Fruit fly (Drosophila melanogaster) whole organism, embryonic: ENCODE data around the gene Tao.

Source experiments
- Antp ChIP-seq: fragments of 200-800 bp; sonication (Bioruptor generic); optimal IDR thresholded peaks from 3 replicates; lab custom pipeline; 2016; ENCODE audit warnings: missing biosample characterization, missing genetic modification characterization
- Blimp-1 ChIP-seq: fragments of 200-800 bp; sonication (Bioruptor generic); optimal IDR thresholded peaks from 3 replicates; lab custom pipeline; 2018; ENCODE audit warnings: missing biosample characterization, missing genetic modification characterization, mild to moderate bottlenecking, moderate library complexity, missing genetic modification reagents
- Bteb2 ChIP-seq: fragments of 200-800 bp; sonication (Bioruptor generic); optimal IDR thresholded peaks from 2 replicates; lab custom pipeline; 2016; ENCODE audit warnings: missing biosample characterization, missing genetic modification characterization
- CG1024 ChIP-seq: fragments of 200-800 bp; sonication (Bioruptor generic); IDR thresholded peaks from 2 replicates; pipeline ENCODE4 v1.3.6; 2022; ENCODE audit warnings: missing biosample characterization, missing genetic modification characterization
- CG10267 ChIP-seq: fragments of 200-800 bp; sonication (Bioruptor generic); optimal IDR thresholded peaks from 2 replicates; lab custom pipeline; 2018; ENCODE audit warnings: missing biosample characterization, mild to moderate bottlenecking, missing genetic modification characterization, moderate library complexity
- CG11504 ChIP-seq: fragments of 200-800 bp; sonication (Bioruptor generic); optimal IDR thresholded peaks from 3 replicates; lab custom pipeline; 2019; ENCODE audit warnings: missing biosample characterization, mild to moderate bottlenecking, missing genetic modification characterization, moderate library complexity
- CG12104 ChIP-seq: fragments of 200-800 bp; sonication (Bioruptor generic); optimal IDR thresholded peaks from 3 replicates; lab custom pipeline; 2016; ENCODE audit warnings: missing biosample characterization, missing genetic modification characterization
- CG12744 ChIP-seq: fragments of 200-800 bp; sonication (Bioruptor generic); optimal IDR thresholded peaks from 2 replicates; lab custom pipeline; 2016; ENCODE audit warnings: missing biosample characterization, missing genetic modification characterization
- CG13287 ChIP-seq: fragments of 200-800 bp; sonication (Bioruptor generic); IDR thresholded peaks from 2 replicates; pipeline ENCODE4 v1.3.6; 2022; ENCODE audit warnings: missing biosample characterization, missing genetic modification characterization; ENCODE audit not compliant: partially characterized antibody
- CG15514 ChIP-seq: fragments of 200-800 bp; sonication (Bioruptor generic); optimal IDR thresholded peaks from 3 replicates; lab custom pipeline; 2017; ENCODE audit warnings: missing biosample characterization, missing genetic modification characterization, mild to moderate bottlenecking, moderate library complexity, missing genetic modification reagents
- CG17802 ChIP-seq: fragments of 200-800 bp; sonication (Bioruptor generic); optimal IDR thresholded peaks from 2 replicates; lab custom pipeline; 2018; ENCODE audit warnings: missing biosample characterization, mild to moderate bottlenecking, missing genetic modification characterization, moderate library complexity
- CG1832 ChIP-seq: fragments of 200-800 bp; sonication (Bioruptor generic); optimal IDR thresholded peaks from 2 replicates; lab custom pipeline; 2017; ENCODE audit warnings: missing biosample characterization, mild to moderate bottlenecking, missing genetic modification characterization, inconsistent platforms
- CG30020 ChIP-seq: fragments of 200-800 bp; optimal IDR thresholded peaks from 2 replicates; lab custom pipeline; 2019; ENCODE audit warnings: missing biosample characterization, mild to moderate bottlenecking, missing genetic modification characterization, moderate library complexity
- CG30403 ChIP-seq: fragments of 200-800 bp; sonication (Bioruptor generic); optimal IDR thresholded peaks from 3 replicates; lab custom pipeline; 2016; ENCODE audit warnings: missing biosample characterization, missing genetic modification characterization
- CG4282 ChIP-seq: fragments of 200-800 bp; sonication (Bioruptor generic); optimal IDR thresholded peaks from 2 replicates; lab custom pipeline; 2016; ENCODE audit warnings: missing biosample characterization, missing genetic modification characterization
- CG6254 ChIP-seq: fragments of 200-800 bp; sonication (Bioruptor generic); optimal IDR thresholded peaks from 3 replicates; lab custom pipeline; 2017; ENCODE audit warnings: mild to moderate bottlenecking, missing biosample characterization, missing genetic modification reagents, missing genetic modification characterization
- CG6272 ChIP-seq: fragments of 200-800 bp; sonication (Bioruptor generic); IDR thresholded peaks from 2 replicates; pipeline ENCODE4 v1.3.6; 2022; ENCODE audit warnings: missing biosample characterization, missing genetic modification characterization
- CG6813 ChIP-seq: fragments of 200-800 bp; sonication (Bioruptor generic); optimal IDR thresholded peaks from 2 replicates; lab custom pipeline; 2017; ENCODE audit warnings: missing biosample characterization, missing genetic modification characterization, mild to moderate bottlenecking, moderate library complexity, missing genetic modification reagents
- CG6854 ChIP-seq: fragments of 200-800 bp; sonication (Bioruptor generic); optimal IDR thresholded peaks from 3 replicates; lab custom pipeline; 2017; ENCODE audit warnings: missing biosample characterization, mild to moderate bottlenecking, missing genetic modification characterization
- CG7357 ChIP-seq: fragments of 200-800 bp; sonication (Bioruptor generic); IDR thresholded peaks from 3 replicates; pipeline ENCODE4 v1.3.6; 2022; ENCODE audit warnings: missing biosample characterization, missing genetic modification characterization
- CG7839 ChIP-seq: fragments of 200-800 bp; sonication (Bioruptor generic); optimal IDR thresholded peaks from 3 replicates; lab custom pipeline; 2018; ENCODE audit warnings: missing biosample characterization, mild to moderate bottlenecking, missing genetic modification characterization, moderate library complexity
- CG7963 ChIP-seq: fragments of 200-800 bp; sonication (Bioruptor generic); IDR thresholded peaks from 3 replicates; pipeline ENCODE4 v1.3.6; 2022; ENCODE audit warnings: missing biosample characterization, missing genetic modification characterization; ENCODE audit not compliant: partially characterized antibody
- CG8478 ChIP-seq: fragments of >200 bp; optimal IDR thresholded peaks from 2 replicates; lab custom pipeline; 2018
- Dip2 ChIP-seq: fragments of 200-800 bp; sonication (Bioruptor generic); IDR thresholded peaks from 2 replicates; pipeline ENCODE4 v1.3.6; 2022; ENCODE audit warnings: missing biosample characterization, missing genetic modification characterization
- Dref ChIP-seq: fragments of 200-800 bp; sonication (Bioruptor generic); IDR thresholded peaks from 2 replicates; pipeline ENCODE4 v1.3.6; 2022; ENCODE audit warnings: missing biosample characterization, missing genetic modification characterization
- HLH54F ChIP-seq: fragments of 200-800 bp; sonication (Bioruptor generic); optimal IDR thresholded peaks from 3 replicates; lab custom pipeline; 2016; ENCODE audit warnings: missing biosample characterization, missing genetic modification characterization
- Lim3 ChIP-seq: fragments of 200-800 bp; sonication (Bioruptor generic); IDR thresholded peaks from 2 replicates; pipeline ENCODE4 v1.3.6; 2022; ENCODE audit warnings: missing biosample characterization, missing genetic modification characterization
- Lpt ChIP-seq: fragments of >200 bp; optimal IDR thresholded peaks from 2 replicates; lab custom pipeline; 2018; ENCODE audit warnings: missing biosample characterization, missing genetic modification characterization
- Max ChIP-seq: fragments of 200-800 bp; sonication (Bioruptor generic); optimal IDR thresholded peaks from 2 replicates; lab custom pipeline; 2016; ENCODE audit warnings: missing biosample characterization, mild to moderate bottlenecking, missing genetic modification characterization
- NC2α ChIP-seq: fragments of 200-800 bp; sonication (Bioruptor generic); optimal IDR thresholded peaks from 2 replicates; lab custom pipeline; 2016; ENCODE audit warnings: missing biosample characterization, missing genetic modification characterization
- Pdp1 ChIP-seq, 2 experiments: fragments of 200-800 bp; sonication (Bioruptor generic); optimal IDR thresholded peaks; 3 replicates each; lab custom pipeline; 2016; ENCODE audit warnings: missing biosample characterization in 2 of 2, missing genetic modification characterization in 2 of 2, mild to moderate bottlenecking in 1 of 2, moderate library complexity in 1 of 2
- Poxn ChIP-seq: fragments of 200-800 bp; sonication (Bioruptor generic); IDR thresholded peaks from 2 replicates; pipeline ENCODE4 v1.3.6; 2022; ENCODE audit warnings: missing biosample characterization, missing genetic modification characterization
- Stat92E ChIP-seq, 3 experiments: fragments of >200 bp in 2 of 3; fragments of 200-800 bp in 1 of 3; sonication (Bioruptor generic) in 1 of 3; optimal IDR thresholded peaks; 2 replicates each; lab custom pipeline; 2017 to 2019; ENCODE audit warnings: missing biosample characterization in 3 of 3, missing genetic modification characterization in 3 of 3, mild to moderate bottlenecking in 1 of 3, moderate library complexity in 1 of 3
- Usf ChIP-seq: fragments of 200-800 bp; sonication (Bioruptor generic); optimal IDR thresholded peaks from 2 replicates; lab custom pipeline; 2017; ENCODE audit warnings: missing genotype, missing biosample characterization, missing genetic modification characterization
- Xrp1 ChIP-seq: fragments of 200-800 bp; sonication (Bioruptor generic); IDR thresholded peaks from 2 replicates; pipeline ENCODE4 v1.3.6; 2022; ENCODE audit warnings: missing biosample characterization, missing genetic modification characterization
- ash1 ChIP-seq: fragments of 200-800 bp; sonication (Bioruptor generic); optimal IDR thresholded peaks from 2 replicates; lab custom pipeline; 2018; ENCODE audit warnings: missing biosample characterization, mild to moderate bottlenecking, missing genetic modification characterization
- cg ChIP-seq: fragments of 200-800 bp; sonication (Bioruptor generic); optimal IDR thresholded peaks from 3 replicates; lab custom pipeline; 2019; ENCODE audit warnings: missing biosample characterization, mild to moderate bottlenecking, missing genetic modification characterization, moderate library complexity
- chinmo ChIP-seq: fragments of 200-800 bp; sonication (Bioruptor generic); IDR thresholded peaks from 4 replicates; pipeline ENCODE4 v1.3.6; 2022; ENCODE audit warnings: missing biosample characterization, missing genetic modification characterization; ENCODE audit not compliant: partially characterized antibody
- crol ChIP-seq: fragments of 200-800 bp; sonication (Bioruptor generic); IDR thresholded peaks from 2 replicates; pipeline ENCODE4 v1.3.6; 2022; ENCODE audit warnings: missing biosample characterization, missing genetic modification characterization
- ems ChIP-seq: fragments of 200-800 bp; sonication (Bioruptor generic); optimal IDR thresholded peaks from 3 replicates; lab custom pipeline; 2016; ENCODE audit warnings: missing biosample characterization, missing genetic modification characterization
- esg ChIP-seq: fragments of 200-800 bp; sonication (Bioruptor generic); conservative IDR thresholded peaks from 2 replicates; pipeline ENCODE4 v1.3.6; 2022; ENCODE audit warnings: missing biosample characterization, missing genetic modification characterization
- ewg ChIP-seq: fragments of 200-800 bp; sonication (Bioruptor generic); optimal IDR thresholded peaks from 3 replicates; lab custom pipeline; 2017; ENCODE audit warnings: mild to moderate bottlenecking, missing biosample characterization, missing genetic modification reagents, missing genetic modification characterization
- fd102C ChIP-seq: fragments of 200-800 bp; sonication (Bioruptor generic); optimal IDR thresholded peaks from 2 replicates; lab custom pipeline; 2018; ENCODE audit warnings: missing biosample characterization, mild to moderate bottlenecking, missing genetic modification characterization, moderate library complexity
- grn ChIP-seq: fragments of 200-800 bp; sonication (Bioruptor generic); optimal IDR thresholded peaks from 3 replicates; lab custom pipeline; 2017; ENCODE audit warnings: missing biosample characterization, missing genetic modification characterization
- gsb ChIP-seq: fragments of 200-800 bp; sonication (Bioruptor generic); IDR thresholded peaks from 2 replicates; pipeline ENCODE4 v1.3.6; 2022; ENCODE audit warnings: missing biosample characterization, missing genetic modification characterization
- jing ChIP-seq: fragments of 200-800 bp; sonication (Bioruptor generic); optimal IDR thresholded peaks from 2 replicates; lab custom pipeline; 2018; ENCODE audit warnings: missing biosample characterization, mild to moderate bottlenecking, missing genetic modification characterization
- jumu ChIP-seq: fragments of 200-800 bp; sonication (Bioruptor generic); optimal IDR thresholded peaks from 3 replicates; lab custom pipeline; 2016; ENCODE audit warnings: missing biosample characterization, missing genetic modification characterization
- psq ChIP-seq: fragments of 200-800 bp; sonication (Bioruptor generic); optimal IDR thresholded peaks from 2 replicates; lab custom pipeline; 2017; ENCODE audit warnings: missing biosample characterization, missing genetic modification characterization
- pum ChIP-seq: fragments of 200-800 bp; sonication (Bioruptor generic); optimal IDR thresholded peaks from 2 replicates; lab custom pipeline; 2016; ENCODE audit warnings: missing biosample characterization, missing genetic modification characterization
- shn ChIP-seq: fragments of 200-800 bp; sonication (Bioruptor generic); optimal IDR thresholded peaks from 3 replicates; lab custom pipeline; 2016; ENCODE audit warnings: missing biosample characterization, missing genetic modification characterization
- tin ChIP-seq: fragments of 200-800 bp; sonication (Bioruptor generic); optimal IDR thresholded peaks from 3 replicates; lab custom pipeline; 2016; ENCODE audit warnings: missing biosample characterization, missing genetic modification characterization
- tx ChIP-seq: fragments of 200-800 bp; sonication (Bioruptor generic); optimal IDR thresholded peaks from 2 replicates; lab custom pipeline; 2016; ENCODE audit warnings: missing biosample characterization, missing genetic modification characterization

The Tao gene

dm6 chrX:19604997-19605396 lies 25.4 kb upstream of the Tao start, which contains the start of gene CG14207 (continued):
- no peak for TF ChIP-seq Blimp-1 (GFP tag; lab: Kevin White, UChicago)
- TF ChIP-seq ewg (GFP tag; lab: Kevin White, UChicago), result peak; percentile 40
- TF ChIP-seq Pdp1 (GFP tag; optimal IDR thresholded peaks at IDR 0.05; lab: Kevin White, UChicago), result peak in 1 of 2 experiments; percentile 6
- TF ChIP-seq gsb (GFP tag; lab: Robert Waterston, UW), result 0 out of 2 replicates have a peak, but pooled peaks have one; percentile 8
- TF ChIP-seq CG1024 (GFP tag; lab: Robert Waterston, UW), result no peak
- TF ChIP-seq Max (GFP tag; lab: Kevin White, UChicago), result no peak
- no peak for TF ChIP-seq tin (GFP tag; lab: Kevin White, UChicago)
- no peak for TF ChIP-seq jumu
- no peak for TF ChIP-seq CG6272 (GFP tag; lab: Robert Waterston, UW)
- no peak for TF ChIP-seq psq (GFP tag; lab: Kevin White, UChicago)
- TF ChIP-seq shn (GFP tag; lab: Kevin White, UChicago), result no peak
- TF ChIP-seq tx (GFP tag; lab: Kevin White, UChicago), result no peak
- TF ChIP-seq Lim3, result no peak
- peak; percentile 84; the same call in 2 of the 4 replicates for TF ChIP-seq chinmo (GFP tag; lab: Robert Waterston, UW)
- no peak for TF ChIP-seq CG12744 (GFP tag; lab: Kevin White, UChicago)
- TF ChIP-seq Bteb2 (GFP tag; lab: Kevin White, UChicago), result no peak
- TF ChIP-seq CG11504 (tag; lab: Kevin White, UChicago), result peak; percentile 31
- peak; percentile 87 for TF ChIP-seq CG7963 (GFP tag; lab: Robert Waterston, UW)
- TF ChIP-seq Antp (GFP tag; lab: Kevin White, UChicago), result no peak
- no peak for TF ChIP-seq CG10267 (tag; lab: Kevin White, UChicago)
- TF ChIP-seq CG6813, result no peak
- peak; percentile 80 for TF ChIP-seq CG13287
- peak; percentile 39 for TF ChIP-seq CG6854
- no peak for TF ChIP-seq CG30403 (GFP tag; lab: Kevin White, UChicago)
- TF ChIP-seq ems, result peak; percentile 5
- no peak for TF ChIP-seq CG30020 (tag; lab: Kevin White, UChicago)
- TF ChIP-seq Stat92E (GFP tag; optimal IDR thresholded peaks at IDR 0.05; lab: Kevin White, UChicago), result no peak
- no peak for TF ChIP-seq Xrp1 (GFP tag; lab: Robert Waterston, UW)
- TF ChIP-seq CG8478 (lab: Kevin White, UChicago), result no peak
- no peak for TF ChIP-seq CG1832 (GFP tag; lab: Kevin White, UChicago)
- no peak for TF ChIP-seq ash1 (GFP tag; lab: Kevin White, UChicago)
- TF ChIP-seq CG7357 (GFP tag; lab: Robert Waterston, UW), result no peak
- TF ChIP-seq cg, result peak; percentile 0
- no peak for TF ChIP-seq fd102C
- no peak for TF ChIP-seq Dip2 (GFP tag; lab: Robert Waterston, UW)
- TF ChIP-seq CG7839, result peak; percentile 7
- no peak for TF ChIP-seq HLH54F (GFP tag; lab: Kevin White, UChicago)
- TF ChIP-seq CG6254, result no peak
- TF ChIP-seq CG4282 (GFP tag; lab: Kevin White, UChicago), result no peak
- no peak for TF ChIP-seq NC2α (GFP tag; lab: Kevin White, UChicago)
- TF ChIP-seq pum (GFP tag; lab: Kevin White, UChicago), result no peak
- peak; percentile 44 for TF ChIP-seq CG15514 (GFP tag; lab: Kevin White, UChicago)
- no peak for TF ChIP-seq esg
- peak; percentile 87 for TF ChIP-seq Dref (GFP tag; lab: Robert Waterston, UW)
- TF ChIP-seq CG17802 (tag; lab: Kevin White, UChicago), result no peak
- no peak for TF ChIP-seq Poxn (GFP tag; lab: Robert Waterston, UW)
- TF ChIP-seq jing (GFP tag; lab: Kevin White, UChicago), result no peak
- no peak for TF ChIP-seq grn
- no peak for TF ChIP-seq Lpt (GFP tag; lab: Kevin White, UChicago)
- no peak for TF ChIP-seq CG12104
- no peak for TF ChIP-seq crol (GFP tag; lab: Robert Waterston, UW)
- no peak for TF ChIP-seq Usf (GFP tag; lab: Kevin White, UChicago)
